Fruit fly (Drosophila melanogaster): ENCODE results near the gene dan.
A peak's percentile ranks its signal among the peaks of the same experiment; 100 is the strongest.

Gene dan

DNA sequence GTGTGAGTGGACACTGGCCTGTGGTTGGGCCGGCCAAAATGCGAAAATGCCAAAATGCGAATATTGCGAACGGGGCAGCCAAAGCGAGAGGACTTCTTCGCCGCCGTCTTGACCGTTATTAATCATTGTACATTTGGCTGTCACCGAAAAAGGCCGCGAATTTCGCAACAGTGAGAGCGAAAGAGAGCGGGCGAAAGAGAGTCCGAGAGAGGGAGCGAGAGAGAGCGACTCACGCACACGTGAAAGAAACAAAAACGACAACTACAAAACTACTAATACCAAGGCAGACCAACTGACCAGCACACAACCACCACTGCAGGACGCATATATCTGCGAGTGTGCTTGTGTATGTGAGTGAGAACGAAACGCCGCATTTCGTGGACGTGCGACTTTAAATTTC is 357 bp downstream of the dan start (continued):
- TF ChIP-seq lmd (GFP tag; IDR thresholded peaks at IDR 0.05) (no peak), org-1 (GFP tag; optimal IDR thresholded peaks at IDR 0.05) (no peak), wor (GFP tag; IDR thresholded peaks at IDR 0.05) (no peak), Bdp1 (GFP tag; optimal IDR thresholded peaks at IDR 0.05) (no peak), ftz-f1 (GFP tag; optimal IDR thresholded peaks at IDR 0.05) (no peak), pnt (GFP tag; optimal IDR thresholded peaks at IDR 0.05) (no peak), Deaf1 (tag; optimal IDR thresholded peaks at IDR 0.05) (peak; percentile 61), nerfin-1 (tag; optimal IDR thresholded peaks at IDR 0.05) (no peak), Sox100B (GFP tag; optimal IDR thresholded peaks at IDR 0.05) (no peak), Gug (GFP tag; IDR thresholded peaks at IDR 0.05) (no peak), CG11723 (GFP tag; optimal IDR thresholded peaks at IDR 0.05) (no peak), repo (GFP tag; optimal IDR thresholded peaks at IDR 0.05) (no peak), CG8281 (tag; optimal IDR thresholded peaks at IDR 0.05) (no peak), CG14710 (tag; optimal IDR thresholded peaks at IDR 0.05) (no peak), CkIIα-i1 (GFP tag; IDR thresholded peaks at IDR 0.05) (no peak), br (optimal IDR thresholded peaks at IDR 0.05) (no peak), CG7372 (GFP tag; IDR thresholded peaks at IDR 0.05) (no peak), luna (GFP tag; optimal IDR thresholded peaks at IDR 0.05) (no peak), sim (GFP tag; IDR thresholded peaks at IDR 0.05) (no peak), caup (GFP tag; optimal IDR thresholded peaks at IDR 0.05; ENCODE audit: severe bottlenecking) (no peak), Hey (tag; optimal IDR thresholded peaks at IDR 0.05) (no peak), run (tag; optimal IDR thresholded peaks at IDR 0.05) (no peak), psq (GFP tag; optimal IDR thresholded peaks at IDR 0.05) (no peak)

- no peak for TF ChIP-seq crol (GFP tag; IDR thresholded peaks at IDR 0.05)
- TF ChIP-seq Nf-YC (tag; optimal IDR thresholded peaks at IDR 0.05) = peak; percentile 78
- TF ChIP-seq Ets65A (GFP tag) = peak; percentile 13
- no peak for TF ChIP-seq repo (GFP tag; optimal IDR thresholded peaks at IDR 0.05)
- TF ChIP-seq Deaf1 (tag; optimal IDR thresholded peaks at IDR 0.05) = peak; percentile 83
- TF ChIP-seq her (GFP tag; optimal IDR thresholded peaks at IDR 0.05) = no peak
- no peak for TF ChIP-seq CG12104 (GFP tag; optimal IDR thresholded peaks at IDR 0.05)
- no peak for TF ChIP-seq CG7357 (GFP tag; IDR thresholded peaks at IDR 0.05)
- TF ChIP-seq Nf-YB (GFP tag; optimal IDR thresholded peaks at IDR 0.05) = peak; percentile 65
- no peak for TF ChIP-seq Lpt (GFP tag; optimal IDR thresholded peaks at IDR 0.05)
- TF ChIP-seq CG9876 (GFP tag; optimal IDR thresholded peaks at IDR 0.05) = no peak
Measured at dm6 chr3R:25188990-25189389, 4.8 kb downstream of the dan start.

DNA sequence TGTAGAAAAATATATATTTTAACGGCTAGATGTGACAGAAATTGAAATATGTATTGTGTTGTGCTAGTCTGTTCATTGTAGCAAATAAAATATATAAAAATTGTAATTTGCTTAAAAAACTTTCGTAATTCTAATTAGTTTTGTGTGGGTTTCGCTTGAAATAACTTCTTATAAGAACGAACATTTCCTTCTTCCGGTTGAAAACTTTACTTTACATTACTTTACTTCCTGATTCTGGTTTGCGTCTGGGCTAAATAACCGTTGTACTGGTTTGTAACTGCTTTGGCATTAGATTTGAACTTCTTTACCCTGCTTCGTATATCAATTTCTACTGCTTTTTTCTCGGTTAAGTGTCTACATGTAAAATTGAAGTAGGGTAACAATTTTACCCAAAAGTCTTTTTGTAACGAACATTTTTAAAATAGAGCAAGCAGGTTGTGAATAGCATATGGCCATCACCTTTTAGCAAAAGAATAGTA is 9.6 kb downstream of the dan start, which contains the start of gene lobo:
Gene lobo, minus strand, starts transcription at position 51 of the 479 bp plus-strand sequence.
- TF ChIP-seq CG6765 (GFP tag; optimal IDR thresholded peaks at IDR 0.05) = no peak
- no peak for TF ChIP-seq onecut (GFP tag; IDR thresholded peaks at IDR 0.05)
- TF ChIP-seq CG12236 (GFP tag; optimal IDR thresholded peaks at IDR 0.05) = peak; percentile 56
- TF ChIP-seq Hr39 (optimal IDR thresholded peaks at IDR 0.05) = no peak
- peak; percentile 100 for TF ChIP-seq aop (GFP tag; IDR thresholded peaks at IDR 0.05)
- no peak for TF ChIP-seq ash1 (GFP tag; optimal IDR thresholded peaks at IDR 0.05)
- no peak for TF ChIP-seq CkIIα-i1 (GFP tag; IDR thresholded peaks at IDR 0.05)
- TF ChIP-seq Xrp1 (GFP tag; IDR thresholded peaks at IDR 0.05) = no peak
- peak; percentile 77 for TF ChIP-seq CG13775 (GFP tag; optimal IDR thresholded peaks at IDR 0.05)
- TF ChIP-seq slp2 (GFP tag; optimal IDR thresholded peaks at IDR 0.05) = peak; percentile 59
- no peak; the same call in 2 of the 3 replicates for TF ChIP-seq B-H1 (GFP tag; IDR thresholded peaks at IDR 0.05)
- peak; percentile 37 for TF ChIP-seq CG7786 (GFP tag; optimal IDR thresholded peaks at IDR 0.05)
- no peak for TF ChIP-seq sc (optimal IDR thresholded peaks at IDR 0.05)
- TF ChIP-seq sc (GFP tag; optimal IDR thresholded peaks at IDR 0.05) = peak; percentile 35
- TF ChIP-seq CG14965 (GFP tag; optimal IDR thresholded peaks at IDR 0.05; ENCODE audit: borderline replicate concordance) = peak; percentile 11
- no peak for TF ChIP-seq CG3726 (GFP tag; IDR thresholded peaks at IDR 0.05)
- peak; percentile 78 for TF ChIP-seq CG14014 (GFP tag; IDR thresholded peaks at IDR 0.05)
- no peak for TF ChIP-seq ro (GFP tag; IDR thresholded peaks at IDR 0.05)
- no peak for TF ChIP-seq lbe (GFP tag; optimal IDR thresholded peaks at IDR 0.05)
- TF ChIP-seq CG15269 (tag; optimal IDR thresholded peaks at IDR 0.05) = no peak
- TF ChIP-seq hb (GFP tag; IDR thresholded peaks at IDR 0.05; ENCODE audit: partially characterized antibody) = no peak
- no peak for TF ChIP-seq br (optimal IDR thresholded peaks at IDR 0.05)
- TF ChIP-seq bcd (GFP tag; optimal IDR thresholded peaks at IDR 0.05) = peak; percentile 80

Data from whole organism, embryonic.